Fruit fly (Drosophila melanogaster) whole organism, embryonic: ENCODE measurements around the gene Nubp1.
A peak's percentile ranks its signal among the peaks of the same experiment; 100 is the strongest.

Experiments
- Abd-B ChIP-seq: fragments of 200-800 bp; sonication (Bioruptor generic); optimal IDR thresholded peaks from 2 replicates; lab custom pipeline; 2018; ENCODE audit warnings: missing biosample characterization, mild to moderate bottlenecking, missing genetic modification characterization, moderate library complexity
- Aef1 ChIP-seq: fragments of 200-800 bp; sonication (Bioruptor generic); IDR thresholded peaks from 3 replicates; pipeline ENCODE4 v1.3.6; 2022; ENCODE audit warnings: missing biosample characterization, missing genetic modification characterization
- Atf3 ChIP-seq: fragments of 200-800 bp; sonication (Bioruptor generic); optimal IDR thresholded peaks from 3 replicates; lab custom pipeline; 2016; ENCODE audit warnings: missing biosample characterization, missing genetic modification characterization
- Bgb ChIP-seq: fragments of 200-800 bp; sonication (Bioruptor generic); IDR thresholded peaks from 2 replicates; pipeline ENCODE4 v1.3.6; 2022; ENCODE audit warnings: missing biosample characterization, missing genetic modification characterization; ENCODE audit not compliant: partially characterized antibody
- CG10147 ChIP-seq: fragments of 200-800 bp; sonication (Bioruptor generic); optimal IDR thresholded peaks from 2 replicates; lab custom pipeline; 2019; ENCODE audit warnings: missing biosample characterization, mild to moderate bottlenecking, missing genetic modification characterization, moderate library complexity
- CG10462 ChIP-seq: fragments of 200-800 bp; sonication (Bioruptor generic); optimal IDR thresholded peaks from 2 replicates; lab custom pipeline; 2016; ENCODE audit warnings: missing biosample characterization, missing genetic modification characterization
- CG11093 ChIP-seq: fragments of 200-800 bp; sonication (Bioruptor generic); IDR thresholded peaks from 3 replicates; pipeline ENCODE4 v1.3.6; 2022; ENCODE audit warnings: missing biosample characterization, missing genetic modification characterization
- CG11247 ChIP-seq: fragments of 200-800 bp; sonication (Bioruptor generic); IDR thresholded peaks from 2 replicates; pipeline ENCODE4 v1.3.6; 2022; ENCODE audit warnings: missing biosample characterization, missing genetic modification characterization
- CG11723 ChIP-seq: fragments of 200-800 bp; sonication (Bioruptor generic); optimal IDR thresholded peaks from 2 replicates; lab custom pipeline; 2017; ENCODE audit warnings: missing biosample characterization, mild to moderate bottlenecking, missing genetic modification characterization
- CG12104 ChIP-seq: fragments of 200-800 bp; sonication (Bioruptor generic); optimal IDR thresholded peaks from 3 replicates; lab custom pipeline; 2016; ENCODE audit warnings: missing biosample characterization, missing genetic modification characterization
- CG13775 ChIP-seq: fragments of 200-800 bp; sonication (Bioruptor generic); optimal IDR thresholded peaks from 3 replicates; lab custom pipeline; 2017; ENCODE audit warnings: missing biosample characterization, mild to moderate bottlenecking, missing genetic modification characterization
- CG14441 ChIP-seq: fragments of 200-800 bp; sonication (Bioruptor generic); IDR thresholded peaks from 2 replicates; pipeline ENCODE4 v1.3.6; 2022; ENCODE audit warnings: missing biosample characterization, missing genetic modification characterization
- CG15601 ChIP-seq: fragments of 200-800 bp; sonication (Bioruptor generic); optimal IDR thresholded peaks from 3 replicates; lab custom pipeline; 2019; ENCODE audit warnings: missing biosample characterization, mild to moderate bottlenecking, missing genetic modification characterization, moderate library complexity
- CG17385 ChIP-seq: fragments of 200-800 bp; sonication (Bioruptor generic); optimal IDR thresholded peaks from 3 replicates; lab custom pipeline; 2018; ENCODE audit warnings: missing biosample characterization, mild to moderate bottlenecking, missing genetic modification characterization
- CG2116 ChIP-seq: fragments of 200-800 bp; sonication (Bioruptor generic); optimal IDR thresholded peaks from 3 replicates; lab custom pipeline; 2018; ENCODE audit warnings: missing biosample characterization, mild to moderate bottlenecking, missing genetic modification characterization
- CG30403 ChIP-seq: fragments of 200-800 bp; sonication (Bioruptor generic); optimal IDR thresholded peaks from 3 replicates; lab custom pipeline; 2016; ENCODE audit warnings: missing biosample characterization, missing genetic modification characterization
- CG31365 ChIP-seq: fragments of 200-800 bp; sonication (Bioruptor generic); optimal IDR thresholded peaks from 2 replicates; lab custom pipeline; 2018; ENCODE audit warnings: missing biosample characterization, mild to moderate bottlenecking, missing genetic modification characterization
- CG33557 ChIP-seq: fragments of 200-800 bp; sonication (Bioruptor generic); optimal IDR thresholded peaks from 2 replicates; lab custom pipeline; 2019; ENCODE audit warnings: missing biosample characterization, mild to moderate bottlenecking, missing genetic modification characterization, moderate library complexity
- CG3407 ChIP-seq: fragments of 200-800 bp; sonication (Bioruptor generic); optimal IDR thresholded peaks from 2 replicates; lab custom pipeline; 2018; ENCODE audit warnings: missing biosample characterization, mild to moderate bottlenecking, missing genetic modification characterization
- CG5953 ChIP-seq: fragments of 200-800 bp; sonication (Bioruptor generic); IDR thresholded peaks from 2 replicates; pipeline ENCODE4 v1.3.6; 2022; ENCODE audit warnings: missing biosample characterization, missing genetic modification characterization
- CG6654 ChIP-seq: fragments of 200-800 bp; sonication (Bioruptor generic); optimal IDR thresholded peaks from 2 replicates; lab custom pipeline; 2017; ENCODE audit warnings: missing biosample characterization, mild to moderate bottlenecking, missing genetic modification characterization
- CG7372 ChIP-seq: fragments of 200-800 bp; sonication (Bioruptor generic); IDR thresholded peaks from 2 replicates; pipeline ENCODE4 v1.3.6; 2022; ENCODE audit warnings: missing biosample characterization, missing genetic modification characterization
- CG7556 ChIP-seq: fragments of 200-800 bp; sonication (Bioruptor generic); optimal IDR thresholded peaks from 2 replicates; lab custom pipeline; 2017; ENCODE audit warnings: missing biosample characterization, mild to moderate bottlenecking, missing genetic modification characterization
- CG7839 ChIP-seq: fragments of 200-800 bp; sonication (Bioruptor generic); optimal IDR thresholded peaks from 3 replicates; lab custom pipeline; 2018; ENCODE audit warnings: missing biosample characterization, mild to moderate bottlenecking, missing genetic modification characterization, moderate library complexity
- CG7928 ChIP-seq: fragments of 200-800 bp; sonication (Bioruptor generic); optimal IDR thresholded peaks from 2 replicates; lab custom pipeline; 2017; ENCODE audit warnings: missing biosample characterization, mild to moderate bottlenecking, missing genetic modification characterization
- Camta ChIP-seq: fragments of 200-800 bp; sonication (Bioruptor generic); optimal IDR thresholded peaks from 2 replicates; lab custom pipeline; 2016; ENCODE audit warnings: missing biosample characterization, missing genetic modification characterization
- Dfd ChIP-seq, 2 experiments: fragments of >200 bp; optimal IDR thresholded peaks; 2 replicates each; lab custom pipeline; 2017; ENCODE audit warnings: missing biosample characterization in 2 of 2, missing genetic modification characterization in 2 of 2
- Fer1 ChIP-seq: fragments of 200-800 bp; sonication (Bioruptor generic); optimal IDR thresholded peaks from 2 replicates; lab custom pipeline; 2017; ENCODE audit warnings: missing biosample characterization, mild to moderate bottlenecking, missing genetic modification characterization
- Hmx ChIP-seq: fragments of 200-800 bp; sonication (Bioruptor generic); optimal IDR thresholded peaks from 2 replicates; lab custom pipeline; 2016; ENCODE audit warnings: missing biosample characterization, missing genetic modification characterization
- Mes4 ChIP-seq: fragments of 200-800 bp; sonication (Bioruptor generic); optimal IDR thresholded peaks from 2 replicates; lab custom pipeline; 2016; ENCODE audit warnings: missing biosample characterization, missing genetic modification characterization
- Mrtf ChIP-seq: fragments of 200-800 bp; sonication (Bioruptor generic); IDR thresholded peaks from 3 replicates; pipeline ENCODE4 v1.3.6; 2022; ENCODE audit warnings: missing biosample characterization, missing genetic modification characterization
- NK7.1 ChIP-seq: fragments of 200-800 bp; sonication (Bioruptor generic); optimal IDR thresholded peaks from 3 replicates; lab custom pipeline; 2016; ENCODE audit warnings: missing biosample characterization, missing genetic modification characterization
- Tbp ChIP-seq: fragments of >200 bp; optimal IDR thresholded peaks from 2 replicates; lab custom pipeline; 2018; ENCODE audit warnings: missing biosample characterization, missing genetic modification characterization
- dimm ChIP-seq: fragments of 200-800 bp; sonication (Bioruptor generic); IDR thresholded peaks from 2 replicates; pipeline ENCODE4 v1.3.6; 2022; ENCODE audit warnings: missing biosample characterization, missing genetic modification characterization
- esg ChIP-seq: fragments of 200-800 bp; sonication (Bioruptor generic); conservative IDR thresholded peaks from 2 replicates; pipeline ENCODE4 v1.3.6; 2022; ENCODE audit warnings: missing biosample characterization, missing genetic modification characterization
- fd96Cb ChIP-seq: fragments of 200-800 bp; sonication (Bioruptor generic); optimal IDR thresholded peaks from 2 replicates; lab custom pipeline; 2018; ENCODE audit warnings: missing biosample characterization, mild to moderate bottlenecking, missing genetic modification characterization, moderate library complexity
- fru ChIP-seq: fragments of >200 bp; optimal IDR thresholded peaks from 2 replicates; lab custom pipeline; 2017
- ind ChIP-seq: fragments of 200-800 bp; sonication (Bioruptor generic); optimal IDR thresholded peaks from 3 replicates; lab custom pipeline; 2016; ENCODE audit warnings: missing biosample characterization, missing genetic modification characterization
- inv ChIP-seq: fragments of 200-800 bp; sonication (Bioruptor generic); IDR thresholded peaks from 2 replicates; pipeline ENCODE4 v1.3.6; 2022; ENCODE audit warnings: missing biosample characterization, missing genetic modification characterization; ENCODE audit not compliant: partially characterized antibody
- jing ChIP-seq: fragments of 200-800 bp; sonication (Bioruptor generic); optimal IDR thresholded peaks from 2 replicates; lab custom pipeline; 2018; ENCODE audit warnings: missing biosample characterization, mild to moderate bottlenecking, missing genetic modification characterization
- mam ChIP-seq: fragments of 200-800 bp; sonication (Bioruptor generic); optimal IDR thresholded peaks from 3 replicates; lab custom pipeline; 2016; ENCODE audit warnings: missing biosample characterization, missing genetic modification characterization
- mirr ChIP-seq: fragments of 200-800 bp; sonication (Bioruptor generic); optimal IDR thresholded peaks from 3 replicates; lab custom pipeline; 2018; ENCODE audit warnings: missing biosample characterization, mild to moderate bottlenecking, missing genetic modification characterization
- nau ChIP-seq: fragments of 200-800 bp; sonication (Bioruptor generic); optimal IDR thresholded peaks from 3 replicates; lab custom pipeline; 2017; ENCODE audit warnings: missing biosample characterization, mild to moderate bottlenecking, missing genetic modification characterization, missing genetic modification reagents
- odd ChIP-seq: fragments of 200-800 bp; sonication (Bioruptor generic); optimal IDR thresholded peaks from 2 replicates; lab custom pipeline; 2017; ENCODE audit warnings: missing biosample characterization, mild to moderate bottlenecking, missing genetic modification characterization
- p53 ChIP-seq: fragments of 200-800 bp; sonication (Bioruptor generic); optimal IDR thresholded peaks from 2 replicates; lab custom pipeline; 2016; ENCODE audit warnings: missing biosample characterization, missing genetic modification characterization
- pnt ChIP-seq: fragments of 200-800 bp; sonication (Bioruptor generic); optimal IDR thresholded peaks from 3 replicates; lab custom pipeline; 2016; ENCODE audit warnings: missing biosample characterization, missing genetic modification characterization
- sc ChIP-seq, 3 experiments: fragments of >200 bp in 2 of 3; fragments of 200-800 bp in 1 of 3; sonication (Bioruptor generic) in 1 of 3; optimal IDR thresholded peaks; 2 replicates in 2 of 3; 3 replicates in 1 of 3; lab custom pipeline; 2017; ENCODE audit warnings: mild to moderate bottlenecking in 1 of 3, missing biosample characterization in 1 of 3, missing genetic modification characterization in 1 of 3, missing genetic modification reagents in 1 of 3
- seq ChIP-seq: fragments of 200-800 bp; sonication (Bioruptor generic); IDR thresholded peaks from 2 replicates; pipeline ENCODE4 v1.3.6; 2022; ENCODE audit warnings: missing biosample characterization, missing genetic modification characterization
- sug ChIP-seq: fragments of 200-800 bp; optimal IDR thresholded peaks from 2 replicates; lab custom pipeline; 2019; ENCODE audit warnings: missing biosample characterization, mild to moderate bottlenecking, missing genetic modification characterization, moderate library complexity
- wor ChIP-seq: fragments of 200-800 bp; sonication (Bioruptor generic); IDR thresholded peaks from 2 replicates; pipeline ENCODE4 v1.3.6; 2022; ENCODE audit warnings: missing biosample characterization, missing genetic modification characterization
- yki ChIP-seq: fragments of >200 bp; optimal IDR thresholded peaks from 3 replicates; lab custom pipeline; 2018

Nubp1 gene

DNA sequence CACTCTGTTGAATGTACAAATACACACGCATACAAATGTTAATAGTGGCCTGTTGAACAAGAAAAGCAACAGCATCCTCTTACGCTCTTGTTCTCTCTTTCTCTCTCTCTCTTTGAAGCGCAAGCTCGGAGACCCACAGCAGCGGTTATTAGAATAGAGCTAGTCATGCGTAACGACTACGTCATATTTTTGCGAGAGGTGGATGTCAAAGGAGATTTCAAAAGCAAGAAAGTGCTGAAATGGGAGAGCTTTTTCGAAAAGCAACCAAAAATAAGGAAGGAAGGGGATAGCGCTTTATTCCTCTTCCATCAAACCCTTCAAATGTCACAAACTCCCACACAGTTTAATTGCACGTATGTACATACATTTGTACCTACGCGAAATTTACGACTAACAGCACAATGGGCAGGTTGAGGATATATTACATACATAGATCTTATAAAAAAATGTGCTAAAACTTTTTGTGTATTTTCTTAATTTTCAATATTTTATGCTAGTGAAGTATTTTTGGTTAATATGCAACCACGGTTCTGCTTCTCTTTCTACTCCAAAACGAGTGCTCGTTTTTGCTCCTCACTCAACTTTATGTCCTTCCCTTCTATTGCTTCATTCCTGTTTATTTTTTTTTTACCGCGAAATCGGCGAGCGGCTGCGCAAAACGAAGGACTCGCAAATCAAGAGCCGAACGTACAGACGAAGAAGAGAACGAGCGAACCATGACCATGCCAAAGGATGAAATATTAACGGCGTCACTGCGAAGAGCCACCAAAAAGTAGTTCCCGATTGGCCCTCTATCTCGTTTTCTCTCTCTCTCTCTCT lies 42.3 kb upstream of the Nubp1 start (continued):
- TF ChIP-seq Fer1 (GFP tag; lab: Kevin White, UChicago) = no peak
- peak; percentile 35 for TF ChIP-seq CG10147 (GFP tag; lab: Kevin White, UChicago)
- TF ChIP-seq CG11093 (GFP tag; lab: Robert Waterston, UW) = no peak
- no peak for TF ChIP-seq CG15601 (tag; lab: Kevin White, UChicago)
- no peak for TF ChIP-seq dimm (GFP tag; lab: Robert Waterston, UW)
- no peak for TF ChIP-seq NK7.1 (GFP tag; lab: Kevin White, UChicago)
- TF ChIP-seq Dfd (GFP tag; optimal IDR thresholded peaks at IDR 0.05; lab: Kevin White, UChicago) = no peak
- no peak for TF ChIP-seq sc (optimal IDR thresholded peaks at IDR 0.05; lab: Kevin White, UChicago)
- TF ChIP-seq sc (GFP tag; optimal IDR thresholded peaks at IDR 0.05; lab: Kevin White, UChicago) = no peak
- TF ChIP-seq seq (GFP tag; lab: Robert Waterston, UW) = no peak
- TF ChIP-seq CG31365 (tag; lab: Kevin White, UChicago) = no peak
- TF ChIP-seq Mrtf = no peak
- TF ChIP-seq Aef1 (GFP tag; lab: Robert Waterston, UW) = no peak
- no peak for TF ChIP-seq ind (GFP tag; lab: Kevin White, UChicago)
- TF ChIP-seq CG33557 (GFP tag; lab: Kevin White, UChicago) = no peak
- TF ChIP-seq p53 (GFP tag; lab: Kevin White, UChicago) = no peak
- TF ChIP-seq nau = no peak
- TF ChIP-seq CG11723 (GFP tag; lab: Kevin White, UChicago) = peak; percentile 27
- no peak for TF ChIP-seq pnt (GFP tag; lab: Kevin White, UChicago)
- TF ChIP-seq CG2116 (GFP tag; lab: Kevin White, UChicago) = no peak
- peak; percentile 45 for TF ChIP-seq CG13775 (GFP tag; lab: Kevin White, UChicago)
- no peak for TF ChIP-seq Camta
- TF ChIP-seq Atf3 (GFP tag; lab: Kevin White, UChicago) = no peak
- TF ChIP-seq mam (GFP tag; lab: Kevin White, UChicago) = no peak
- no peak for TF ChIP-seq CG7839 (tag; lab: Kevin White, UChicago)
- TF ChIP-seq CG10462 = no peak
- no peak for TF ChIP-seq Abd-B (GFP tag; lab: Kevin White, UChicago)
- no peak for TF ChIP-seq Tbp (GFP tag; lab: Kevin White, UChicago)
- no peak for TF ChIP-seq Hmx
- TF ChIP-seq CG14441 (GFP tag; lab: Robert Waterston, UW) = no peak
- TF ChIP-seq CG7928 (GFP tag; lab: Kevin White, UChicago) = no peak
- no peak for TF ChIP-seq odd (GFP tag; lab: Kevin White, UChicago)
- peak; percentile 34 for TF ChIP-seq CG17385 (GFP tag; lab: Kevin White, UChicago)
- peak; percentile 51 for TF ChIP-seq CG30403
- no peak for TF ChIP-seq esg (GFP tag; lab: Robert Waterston, UW)
- TF ChIP-seq CG11247 (GFP tag; lab: Robert Waterston, UW) = no peak
- TF ChIP-seq CG7556 (GFP tag; lab: Kevin White, UChicago) = peak; percentile 64
- TF ChIP-seq jing (GFP tag; lab: Kevin White, UChicago) = no peak
- TF ChIP-seq CG5953 (GFP tag; lab: Robert Waterston, UW) = no peak
- TF ChIP-seq CG12104 (GFP tag; lab: Kevin White, UChicago) = no peak
- TF ChIP-seq mirr (GFP tag; lab: Kevin White, UChicago) = no peak
- no peak for TF ChIP-seq inv (GFP tag; lab: Robert Waterston, UW)
- TF ChIP-seq CG7372 (GFP tag; lab: Robert Waterston, UW) = no peak
- no peak for TF ChIP-seq wor (GFP tag; lab: Robert Waterston, UW)
- TF ChIP-seq CG3407 (GFP tag; lab: Kevin White, UChicago) = no peak
- no peak for TF ChIP-seq sug
- TF ChIP-seq yki (lab: Kevin White, UChicago) = no peak
- TF ChIP-seq fd96Cb (tag; lab: Kevin White, UChicago) = no peak
- TF ChIP-seq Bgb (GFP tag; lab: Robert Waterston, UW) = no peak
- no peak for TF ChIP-seq Mes4
- no peak for TF ChIP-seq CG6654
- TF ChIP-seq fru (lab: Kevin White, UChicago) = no peak
